Fruit fly (Drosophila melanogaster): ENCODE data around the gene CG14431.

dm6 chrX:6929086-6929485 is 21.0 kb downstream of the CG14431 start:
- no peak for TF ChIP-seq CG8478 (optimal IDR thresholded peaks at IDR 0.05)
- no peak for TF ChIP-seq CTCF (optimal IDR thresholded peaks at IDR 0.05)
